Worm (Caenorhabditis elegans) whole organism, mixed stage, embryonic: Measurements from ENCODE around the gene T05C12.4.
A peak's percentile ranks its signal among the peaks of the same experiment; 100 is the strongest.

Source experiments
- M03D4.4 ChIP-seq: sonication (generic microtip); optimal IDR thresholded peaks from 2 replicates; lab custom pipeline; 2017; ENCODE audit warnings: mild to moderate bottlenecking, missing genetic modification characterization, missing compliant biosample characterization
- bed-3 ChIP-seq: fragments of 200-800 bp; sonication (Bioruptor generic); optimal IDR thresholded peaks from 3 replicates; lab custom pipeline; 2018; ENCODE audit warnings: mild to moderate bottlenecking, missing genetic modification characterization, moderate library complexity, missing compliant biosample characterization
- blmp-1 ChIP-seq: fragments of 150-350 bp; optimal IDR thresholded peaks from 2 replicates; lab custom pipeline; 2014; ENCODE audit warnings: missing biosample characterization, missing genetic modification characterization
- ceh-39 ChIP-seq: fragments of 150-350 bp; optimal IDR thresholded peaks from 2 replicates; lab custom pipeline; 2014; ENCODE audit warnings: missing biosample characterization, missing genetic modification characterization
- ceh-83 ChIP-seq: fragments of 200-800 bp; sonication (Bioruptor generic); optimal IDR thresholded peaks from 2 replicates; lab custom pipeline; 2018; ENCODE audit warnings: mild to moderate bottlenecking, missing genetic modification characterization, missing compliant biosample characterization
- ces-1 ChIP-seq: fragments of 150-350 bp; optimal IDR thresholded peaks from 2 replicates; lab custom pipeline; 2014; ENCODE audit warnings: missing biosample characterization, missing genetic modification reagents, missing genetic modification characterization
- drap-1 ChIP-seq: fragments of 200-800 bp; sonication (Bioruptor generic); optimal IDR thresholded peaks from 3 replicates; lab custom pipeline; 2018; ENCODE audit warnings: mild to moderate bottlenecking, missing genetic modification characterization, missing compliant biosample characterization
- elt-1 ChIP-seq: sonication (generic microtip); optimal IDR thresholded peaks from 2 replicates; lab custom pipeline; 2017; ENCODE audit warnings: missing genetic modification characterization, mild to moderate bottlenecking, missing compliant biosample characterization, antibody characterized with exemption, moderate library complexity, borderline replicate concordance; ENCODE audit not compliant: insufficient read depth
- flh-1 ChIP-seq: fragments of 200-800 bp; sonication (Bioruptor generic); optimal IDR thresholded peaks from 2 replicates; lab custom pipeline; 2018; ENCODE audit warnings: mild to moderate bottlenecking, missing genetic modification characterization, moderate library complexity, missing compliant biosample characterization
- ham-2 ChIP-seq: fragments of 200-800 bp; sonication (Bioruptor generic); optimal IDR thresholded peaks from 2 replicates; lab custom pipeline; 2018; ENCODE audit warnings: mild to moderate bottlenecking, missing genetic modification characterization, missing compliant biosample characterization
- hlh-1 ChIP-seq: fragments of 150-350 bp; optimal IDR thresholded peaks from 2 replicates; lab custom pipeline; 2014; ENCODE audit warnings: missing biosample characterization, missing genetic modification reagents, missing genetic modification characterization
- lin-13 ChIP-seq: fragments of 150-350 bp; optimal IDR thresholded peaks from 2 replicates; lab custom pipeline; 2014; ENCODE audit warnings: missing biosample characterization, missing genetic modification characterization
- lin-32 ChIP-seq: fragments of 200-800 bp; sonication (Bioruptor generic); optimal IDR thresholded peaks from 2 replicates; lab custom pipeline; 2018; ENCODE audit warnings: mild to moderate bottlenecking, missing genetic modification characterization, missing compliant biosample characterization
- lsy-2 ChIP-seq: fragments of 150-350 bp; optimal IDR thresholded peaks from 2 replicates; lab custom pipeline; 2014; ENCODE audit warnings: missing biosample characterization, missing genetic modification characterization
- mep-1 ChIP-seq: fragments of 150-350 bp; optimal IDR thresholded peaks from 2 replicates; lab custom pipeline; 2017; ENCODE audit warnings: missing biosample characterization, missing genetic modification reagents, missing genetic modification characterization, inconsistent platforms
- mls-2 ChIP-seq: sonication (generic microtip); optimal IDR thresholded peaks from 2 replicates; lab custom pipeline; 2016; ENCODE audit warnings: mild to moderate bottlenecking, missing genetic modification characterization, moderate library complexity, missing compliant biosample characterization
- nhr-12 ChIP-seq: fragments of 150-350 bp; optimal IDR thresholded peaks from 2 replicates; lab custom pipeline; 2014; ENCODE audit warnings: missing biosample characterization, missing genetic modification characterization
- nhr-237 ChIP-seq: fragments of 150-350 bp; optimal IDR thresholded peaks from 2 replicates; lab custom pipeline; 2014; ENCODE audit warnings: missing biosample characterization, missing genetic modification characterization
- nhr-28 ChIP-seq: fragments of 150-350 bp; optimal IDR thresholded peaks from 2 replicates; lab custom pipeline; 2014; ENCODE audit warnings: missing biosample characterization, missing genetic modification characterization
- nhr-76 ChIP-seq: sonication (generic microtip); optimal IDR thresholded peaks from 2 replicates; lab custom pipeline; 2017; ENCODE audit warnings: missing biosample characterization, missing genetic modification characterization
- pha-4 ChIP-seq: fragments of 150-350 bp; optimal IDR thresholded peaks from 2 replicates; lab custom pipeline; 2018; ENCODE audit warnings: missing biosample characterization, missing genetic modification reagents, missing genetic modification characterization
- sem-2 ChIP-seq: fragments of 200-800 bp; sonication (Bioruptor generic); optimal IDR thresholded peaks from 2 replicates; lab custom pipeline; 2018; ENCODE audit warnings: mild to moderate bottlenecking, missing genetic modification characterization, missing compliant biosample characterization
- snpc-4 ChIP-seq: fragments of 150-350 bp; optimal IDR thresholded peaks from 2 replicates; lab custom pipeline; 2014; ENCODE audit warnings: missing biosample characterization, missing genetic modification characterization
- sptf-1 ChIP-seq: sonication (generic microtip); optimal IDR thresholded peaks from 2 replicates; lab custom pipeline; 2017; ENCODE audit warnings: mild to moderate bottlenecking, missing genetic modification characterization, moderate library complexity, missing compliant biosample characterization
- tbx-8 ChIP-seq: fragments of 200-800 bp; sonication (Bioruptor generic); optimal IDR thresholded peaks from 2 replicates; lab custom pipeline; 2018; ENCODE audit warnings: mild to moderate bottlenecking, missing genetic modification characterization, moderate library complexity, missing compliant biosample characterization
- unc-120 ChIP-seq: sonication (generic microtip); optimal IDR thresholded peaks from 2 replicates; lab custom pipeline; 2017; ENCODE audit warnings: missing genetic modification characterization, missing compliant biosample characterization; ENCODE audit not compliant: poor library complexity, severe bottlenecking
- unc-39 ChIP-seq: fragments of 150-350 bp; optimal IDR thresholded peaks from 2 replicates; lab custom pipeline; 2014; ENCODE audit warnings: missing biosample characterization, missing genetic modification characterization
- unc-62 ChIP-seq: fragments of 150-350 bp; optimal IDR thresholded peaks from 2 replicates; lab custom pipeline; 2014; ENCODE audit warnings: missing biosample characterization, missing genetic modification reagents, missing genetic modification characterization
- zip-8 ChIP-seq: fragments of 150-350 bp; optimal IDR thresholded peaks from 2 replicates; lab custom pipeline; 2014; ENCODE audit warnings: missing biosample characterization, missing genetic modification characterization
- ztf-11 ChIP-seq: fragments of 150-350 bp; optimal IDR thresholded peaks from 2 replicates; lab custom pipeline; 2014; ENCODE audit warnings: missing biosample characterization, missing genetic modification characterization

Gene T05C12.4

DNA sequence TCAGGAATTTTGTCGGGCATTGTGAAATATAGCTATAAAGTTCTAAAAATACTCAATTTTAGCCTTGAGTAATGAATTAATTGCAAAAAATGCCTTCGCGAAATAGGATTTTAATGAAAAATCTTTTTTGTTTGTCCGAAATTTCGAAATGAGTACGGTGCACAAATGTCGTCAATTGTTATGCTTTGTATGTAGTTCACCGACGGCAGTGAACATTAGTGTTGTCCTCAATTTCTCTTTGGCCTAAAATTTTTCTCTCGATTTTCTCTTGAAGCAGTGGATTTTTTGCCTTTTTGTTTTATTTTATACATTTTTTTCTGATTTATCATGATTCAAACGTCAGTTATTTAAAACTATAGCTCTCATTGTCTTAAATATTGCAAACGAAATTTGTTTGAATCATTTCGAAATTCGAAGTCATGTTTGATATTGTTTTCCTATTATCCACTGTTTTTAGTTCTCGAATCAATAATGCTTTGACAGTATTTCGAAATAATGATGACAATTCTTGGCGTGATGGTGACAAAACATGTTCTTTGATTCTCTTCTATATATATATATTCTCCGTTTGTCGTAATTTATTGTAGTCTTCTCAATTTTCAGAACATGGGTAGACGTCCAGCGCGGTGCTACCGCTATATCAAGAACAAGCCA is 36.8 kb downstream of the T05C12.4 start, which contains the start of the genes ints-11 and rpl-10:
ints-11 (minus strand) TSS at position 201 of the 654 bp plus-strand sequence.
rpl-10 (plus strand) TSS at position 604 of the 654 bp plus-strand sequence.
- peak; percentile 57 for TF ChIP-seq nhr-237 (tag; lab: Kevin White, UChicago)
- TF ChIP-seq ztf-11 (tag; lab: Kevin White, UChicago) = no peak
- TF ChIP-seq lsy-2 (tag; lab: Kevin White, UChicago) = peak; percentile 94
- no peak for TF ChIP-seq ces-1
- peak; percentile 40 for TF ChIP-seq hlh-1 (tag; lab: Kevin White, UChicago)

DNA sequence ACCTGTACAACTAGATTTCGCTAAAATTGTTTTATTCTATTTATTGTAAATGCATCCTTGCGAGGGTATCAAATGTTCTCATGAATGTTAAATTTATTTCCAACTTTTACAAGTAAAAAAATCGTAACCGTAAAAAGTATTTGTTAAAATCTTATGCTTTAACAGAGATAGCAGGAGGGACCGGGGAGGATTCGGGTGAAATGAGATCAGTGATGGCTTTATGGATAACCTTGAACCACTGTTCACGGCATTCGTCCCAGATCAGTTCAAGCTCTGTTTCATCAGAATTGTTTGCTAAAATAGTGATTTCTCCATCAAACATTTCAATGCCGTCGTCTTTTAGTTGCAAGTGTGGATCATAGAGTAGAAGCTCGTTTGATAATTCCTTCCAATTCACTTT is 39.0 kb downstream of the T05C12.4 start:
- no peak for TF ChIP-seq nhr-28
- no peak for TF ChIP-seq mep-1 (tag; lab: Kevin White, UChicago)
- no peak for TF ChIP-seq nhr-76 (tag; lab: Kevin White, UChicago)
- TF ChIP-seq ztf-11 (tag; lab: Kevin White, UChicago) = no peak
- TF ChIP-seq sptf-1 = no peak
- no peak for TF ChIP-seq hlh-1 (tag; lab: Kevin White, UChicago)
- TF ChIP-seq flh-1 (GFP tag; lab: Kevin White, UChicago) = no peak
- TF ChIP-seq unc-39 (tag; lab: Kevin White, UChicago) = no peak
- TF ChIP-seq mls-2 (tag; lab: Kevin White, UChicago) = no peak
- TF ChIP-seq pha-4 (tag; lab: Kevin White, UChicago) = no peak
- TF ChIP-seq blmp-1 = no peak
- TF ChIP-seq unc-120 (tag; lab: Kevin White, UChicago) = no peak
- no peak for TF ChIP-seq lin-13
- TF ChIP-seq tbx-8 (GFP tag; lab: Kevin White, UChicago) = no peak
- TF ChIP-seq bed-3 (GFP tag; lab: Kevin White, UChicago) = no peak
- no peak for TF ChIP-seq sem-2 (GFP tag; lab: Kevin White, UChicago)
- TF ChIP-seq nhr-237 (tag; lab: Kevin White, UChicago) = no peak
- TF ChIP-seq ces-1 = no peak
- TF ChIP-seq unc-62 (GFP tag; lab: Kevin White, UChicago) = no peak
- TF ChIP-seq lsy-2 (tag; lab: Kevin White, UChicago) = no peak
- TF ChIP-seq, all 35 proteins: peak for 0

ce11 chrII:8138015-8138546 is 42.1 kb downstream of the T05C12.4 start, which contains the start of gene cdc-48.2:
cdc-48.2 (plus strand) TSS chrII:8138496.
- peak; percentile 2 for TF ChIP-seq ceh-83
- no peak for TF ChIP-seq mep-1 (tag; lab: Kevin White, UChicago)
- no peak for TF ChIP-seq ztf-11 (tag; lab: Kevin White, UChicago)
- TF ChIP-seq zip-8 (tag; lab: Kevin White, UChicago) = no peak
- no peak for TF ChIP-seq sptf-1

- TF ChIP-seq lin-32 (GFP tag; lab: Kevin White, UChicago) = no peak
- no peak for TF ChIP-seq mep-1 (tag; lab: Kevin White, UChicago)
- no peak for TF ChIP-seq snpc-4 (tag; lab: Kevin White, UChicago)
- no peak for TF ChIP-seq blmp-1
- TF ChIP-seq unc-62 (GFP tag; lab: Kevin White, UChicago) = no peak
- no peak for TF ChIP-seq unc-120 (tag; lab: Kevin White, UChicago)
- TF ChIP-seq ces-1 = peak; percentile 46
- no peak for TF ChIP-seq nhr-28
- TF ChIP-seq zip-8 (tag; lab: Kevin White, UChicago) = peak; percentile 47
- no peak for TF ChIP-seq lin-13
- no peak for TF ChIP-seq hlh-1 (tag; lab: Kevin White, UChicago)
- TF ChIP-seq lsy-2 (tag; lab: Kevin White, UChicago) = peak; percentile 10
- no peak for TF ChIP-seq ceh-83
- no peak for TF ChIP-seq sem-2 (GFP tag; lab: Kevin White, UChicago)
- no peak for TF ChIP-seq ham-2 (GFP tag; lab: Kevin White, UChicago)
- no peak for TF ChIP-seq ceh-39 (tag; lab: Kevin White, UChicago)
- TF ChIP-seq M03D4.4 (tag; lab: Kevin White, UChicago) = no peak
- TF ChIP-seq nhr-237 (tag; lab: Kevin White, UChicago) = peak; percentile 67
- no peak for TF ChIP-seq nhr-12
- TF ChIP-seq drap-1 (GFP tag; lab: Kevin White, UChicago) = no peak
- no peak for TF ChIP-seq mls-2 (tag; lab: Kevin White, UChicago)
- TF ChIP-seq sptf-1 = peak; percentile 64
- TF ChIP-seq elt-1 (tag; lab: Kevin White, UChicago) = no peak
- no peak for TF ChIP-seq tbx-8 (GFP tag; lab: Kevin White, UChicago)
- no peak for TF ChIP-seq ztf-11 (tag; lab: Kevin White, UChicago)
Measured at ce11 chrII:8137379-8137778, 42.8 kb downstream of the T05C12.4 start.
